Worm (Caenorhabditis elegans): ENCODE results near the gene F16B4.5.

- TF ChIP-seq fkh-10 (GFP tag; optimal IDR thresholded peaks at IDR 0.05) (no peak), lim-7 (GFP tag; IDR thresholded peaks at IDR 0.05) (no peak), ama-1 (optimal IDR thresholded peaks at IDR 0.05) (no peak), ceh-82 (tag; optimal IDR thresholded peaks at IDR 0.05) (no peak), lir-3 (tag; optimal IDR thresholded peaks at IDR 0.05) (no peak), ztf-11 (tag; optimal IDR thresholded peaks at IDR 0.05) (no peak), unc-130 (GFP tag; optimal IDR thresholded peaks at IDR 0.05) (no peak), zag-1 (tag; optimal IDR thresholded peaks at IDR 0.05) (no peak), pha-4 (GFP tag; IDR thresholded peaks at IDR 0.05) (no peak), pha-4 (tag; optimal IDR thresholded peaks at IDR 0.05) (no peak), lin-39 (tag; optimal IDR thresholded peaks at IDR 0.05) (no peak), nhr-28 (tag; optimal IDR thresholded peaks at IDR 0.05) (no peak), nhr-11 (tag; optimal IDR thresholded peaks at IDR 0.05) (no peak), ceh-28 (tag; optimal IDR thresholded peaks at IDR 0.05) (no peak), unc-62 (GFP tag; optimal IDR thresholded peaks at IDR 0.05 in 1 of 2) (no peak), unc-62 (tag; optimal IDR thresholded peaks at IDR 0.05) (no peak)
Measured at ce11 chrV:1620537-1620936, 32.3 kb downstream of the F16B4.5 start.
